Fruit fly (Drosophila melanogaster) whole organism, embryonic: ENCODE measurements around the gene Efr.

Experiments
- Ada2b ChIP-seq: fragments of 200-800 bp; sonication (Bioruptor generic); IDR thresholded peaks from 2 replicates; pipeline ENCODE4 v1.3.6; 2022; ENCODE audit warnings: missing biosample characterization, missing genetic modification characterization
- Antp ChIP-seq: fragments of 200-800 bp; sonication (Bioruptor generic); optimal IDR thresholded peaks from 3 replicates; lab custom pipeline; 2016; ENCODE audit warnings: missing biosample characterization, missing genetic modification characterization
- Atf-2 ChIP-seq: fragments of 200-800 bp; sonication (Bioruptor generic); optimal IDR thresholded peaks from 2 replicates; lab custom pipeline; 2016; ENCODE audit warnings: missing biosample characterization, missing genetic modification characterization
- Bteb2 ChIP-seq: fragments of 200-800 bp; sonication (Bioruptor generic); optimal IDR thresholded peaks from 2 replicates; lab custom pipeline; 2016; ENCODE audit warnings: missing biosample characterization, missing genetic modification characterization
- CG1024 ChIP-seq: fragments of 200-800 bp; sonication (Bioruptor generic); IDR thresholded peaks from 2 replicates; pipeline ENCODE4 v1.3.6; 2022; ENCODE audit warnings: missing biosample characterization, missing genetic modification characterization
- CG10462 ChIP-seq: fragments of 200-800 bp; sonication (Bioruptor generic); optimal IDR thresholded peaks from 2 replicates; lab custom pipeline; 2016; ENCODE audit warnings: missing biosample characterization, missing genetic modification characterization
- CG10959 ChIP-seq: fragments of 200-800 bp; sonication (Bioruptor generic); IDR thresholded peaks from 2 replicates; pipeline ENCODE4 v1.3.6; 2022; ENCODE audit warnings: missing biosample characterization, missing genetic modification characterization
- CG12659 ChIP-seq: fragments of 200-800 bp; sonication (Bioruptor generic); optimal IDR thresholded peaks from 3 replicates; lab custom pipeline; 2017; ENCODE audit warnings: mild to moderate bottlenecking, missing biosample characterization, missing genetic modification reagents, missing genetic modification characterization
- CG12744 ChIP-seq: fragments of 200-800 bp; sonication (Bioruptor generic); optimal IDR thresholded peaks from 2 replicates; lab custom pipeline; 2016; ENCODE audit warnings: missing biosample characterization, missing genetic modification characterization
- CG14014 ChIP-seq: fragments of 200-800 bp; sonication (Bioruptor generic); IDR thresholded peaks from 2 replicates; pipeline ENCODE4 v1.3.6; 2022; ENCODE audit warnings: missing biosample characterization, missing genetic modification characterization
- CG14860 ChIP-seq: fragments of 200-800 bp; sonication (Bioruptor generic); IDR thresholded peaks from 3 replicates; pipeline ENCODE4 v1.3.6; 2022; ENCODE audit warnings: missing biosample characterization, missing genetic modification characterization; ENCODE audit not compliant: partially characterized antibody
- CG17186 ChIP-seq: fragments of 200-800 bp; sonication (Bioruptor generic); optimal IDR thresholded peaks from 3 replicates; lab custom pipeline; 2017; ENCODE audit warnings: missing biosample characterization, missing genetic modification reagents, missing genetic modification characterization
- CG2875 ChIP-seq: fragments of 200-800 bp; sonication (Bioruptor generic); optimal IDR thresholded peaks from 2 replicates; lab custom pipeline; 2017; ENCODE audit warnings: missing biosample characterization, mild to moderate bottlenecking, missing genetic modification characterization, missing genetic modification reagents
- CG31388 ChIP-seq: fragments of 200-800 bp; sonication (Bioruptor generic); optimal IDR thresholded peaks from 2 replicates; lab custom pipeline; 2016; ENCODE audit warnings: missing biosample characterization, missing genetic modification characterization
- CG4404 ChIP-seq: fragments of 200-800 bp; sonication (Bioruptor generic); IDR thresholded peaks from 2 replicates; pipeline ENCODE4 v1.3.6; 2022; ENCODE audit warnings: missing biosample characterization, missing genetic modification characterization
- CG6254 ChIP-seq: fragments of 200-800 bp; sonication (Bioruptor generic); optimal IDR thresholded peaks from 3 replicates; lab custom pipeline; 2017; ENCODE audit warnings: mild to moderate bottlenecking, missing biosample characterization, missing genetic modification reagents, missing genetic modification characterization
- CG6854 ChIP-seq: fragments of 200-800 bp; sonication (Bioruptor generic); optimal IDR thresholded peaks from 3 replicates; lab custom pipeline; 2017; ENCODE audit warnings: missing biosample characterization, mild to moderate bottlenecking, missing genetic modification characterization
- CG7963 ChIP-seq: fragments of 200-800 bp; sonication (Bioruptor generic); IDR thresholded peaks from 3 replicates; pipeline ENCODE4 v1.3.6; 2022; ENCODE audit warnings: missing biosample characterization, missing genetic modification characterization; ENCODE audit not compliant: partially characterized antibody
- CG8924 ChIP-seq: fragments of 200-800 bp; optimal IDR thresholded peaks from 3 replicates; lab custom pipeline; 2019; ENCODE audit warnings: missing biosample characterization, mild to moderate bottlenecking, missing genetic modification characterization, moderate library complexity
- CG9215 ChIP-seq: fragments of 200-800 bp; sonication (Bioruptor generic); IDR thresholded peaks from 2 replicates; pipeline ENCODE4 v1.3.6; 2022; ENCODE audit warnings: missing biosample characterization, missing genetic modification characterization
- CHES-1-like ChIP-seq: fragments of 200-800 bp; sonication (Bioruptor generic); optimal IDR thresholded peaks from 2 replicates; lab custom pipeline; 2016; ENCODE audit warnings: missing biosample characterization, missing genetic modification characterization
- CrebB ChIP-seq: fragments of 200-800 bp; sonication (Bioruptor generic); optimal IDR thresholded peaks from 3 replicates; lab custom pipeline; 2018; ENCODE audit warnings: missing biosample characterization, mild to moderate bottlenecking, missing genetic modification characterization
- Dbx ChIP-seq: fragments of 200-800 bp; sonication (Bioruptor generic); IDR thresholded peaks from 3 replicates; pipeline ENCODE4 v1.3.6; 2022; ENCODE audit warnings: missing biosample characterization, missing genetic modification characterization
- Dfd ChIP-seq, 2 experiments: fragments of >200 bp; optimal IDR thresholded peaks; 2 replicates each; lab custom pipeline; 2017; ENCODE audit warnings: missing biosample characterization in 2 of 2, missing genetic modification characterization in 2 of 2
- Doc2 ChIP-seq: fragments of 200-800 bp; sonication (Bioruptor generic); IDR thresholded peaks from 2 replicates; pipeline ENCODE4 v1.3.6; 2022; ENCODE audit warnings: missing biosample characterization, missing genetic modification characterization
- Fer2 ChIP-seq: fragments of 200-800 bp; sonication (Bioruptor generic); optimal IDR thresholded peaks from 2 replicates; lab custom pipeline; 2018; ENCODE audit warnings: missing biosample characterization, mild to moderate bottlenecking, missing genetic modification characterization, moderate library complexity
- H15 ChIP-seq: fragments of 200-800 bp; sonication (Bioruptor generic); IDR thresholded peaks from 3 replicates; pipeline ENCODE4 v1.3.6; 2022; ENCODE audit warnings: missing biosample characterization, missing genetic modification characterization
- HLH4C ChIP-seq: fragments of 200-800 bp; sonication (Bioruptor generic); IDR thresholded peaks from 3 replicates; pipeline ENCODE4 v1.3.6; 2022; ENCODE audit warnings: missing biosample characterization, missing genetic modification characterization; ENCODE audit not compliant: partially characterized antibody
- Kr ChIP-seq: fragments of 200-800 bp; sonication (Bioruptor generic); optimal IDR thresholded peaks from 2 replicates; lab custom pipeline; 2017; ENCODE audit warnings: missing biosample characterization, mild to moderate bottlenecking, missing genetic modification characterization
- Oli ChIP-seq: fragments of 200-800 bp; sonication (Bioruptor generic); optimal IDR thresholded peaks from 2 replicates; lab custom pipeline; 2018; ENCODE audit warnings: missing biosample characterization, mild to moderate bottlenecking, missing genetic modification characterization, moderate library complexity
- Poxn ChIP-seq: fragments of 200-800 bp; sonication (Bioruptor generic); IDR thresholded peaks from 2 replicates; pipeline ENCODE4 v1.3.6; 2022; ENCODE audit warnings: missing biosample characterization, missing genetic modification characterization
- Sry-β ChIP-seq: fragments of 200-800 bp; sonication (Bioruptor generic); optimal IDR thresholded peaks from 2 replicates; lab custom pipeline; 2018; ENCODE audit warnings: missing biosample characterization, mild to moderate bottlenecking, missing genetic modification characterization, moderate library complexity
- Tbp ChIP-seq: fragments of >200 bp; optimal IDR thresholded peaks from 2 replicates; lab custom pipeline; 2018; ENCODE audit warnings: missing biosample characterization, missing genetic modification characterization
- abd-A ChIP-seq: fragments of 200-800 bp; sonication (Bioruptor generic); optimal IDR thresholded peaks from 3 replicates; lab custom pipeline; 2019; ENCODE audit warnings: missing biosample characterization, mild to moderate bottlenecking, missing genetic modification characterization, moderate library complexity
- ash1 ChIP-seq: fragments of 200-800 bp; sonication (Bioruptor generic); optimal IDR thresholded peaks from 2 replicates; lab custom pipeline; 2018; ENCODE audit warnings: missing biosample characterization, mild to moderate bottlenecking, missing genetic modification characterization
- ato ChIP-seq: fragments of 200-800 bp; sonication (Bioruptor generic); IDR thresholded peaks from 2 replicates; pipeline ENCODE4 v1.3.6; 2022; ENCODE audit warnings: missing biosample characterization, missing genetic modification characterization; ENCODE audit not compliant: partially characterized antibody
- fru ChIP-seq: fragments of >200 bp; optimal IDR thresholded peaks from 2 replicates; lab custom pipeline; 2017
- ftz-f1 ChIP-seq: fragments of 200-800 bp; sonication (Bioruptor generic); optimal IDR thresholded peaks from 2 replicates; lab custom pipeline; 2016; ENCODE audit warnings: missing biosample characterization, missing genetic modification characterization
- gce ChIP-seq: fragments of 200-800 bp; sonication (Bioruptor generic); IDR thresholded peaks from 3 replicates; pipeline ENCODE4 v1.3.6; 2022; ENCODE audit warnings: missing biosample characterization, missing genetic modification characterization
- gfzf ChIP-seq: fragments of 200-800 bp; sonication (Bioruptor generic); optimal IDR thresholded peaks from 2 replicates; lab custom pipeline; 2016; ENCODE audit warnings: missing biosample characterization, mild to moderate bottlenecking, missing genetic modification characterization, moderate library complexity
- grn ChIP-seq: fragments of 200-800 bp; sonication (Bioruptor generic); optimal IDR thresholded peaks from 3 replicates; lab custom pipeline; 2017; ENCODE audit warnings: missing biosample characterization, missing genetic modification characterization
- her ChIP-seq: fragments of 200-800 bp; sonication (Bioruptor generic); optimal IDR thresholded peaks from 2 replicates; lab custom pipeline; 2016; ENCODE audit warnings: missing biosample characterization, missing genetic modification characterization
- maf-S ChIP-seq: fragments of 200-800 bp; sonication (Bioruptor generic); optimal IDR thresholded peaks from 2 replicates; lab custom pipeline; 2016; ENCODE audit warnings: missing biosample characterization, missing genetic modification characterization
- nom ChIP-seq: fragments of 200-800 bp; sonication (Bioruptor generic); optimal IDR thresholded peaks from 2 replicates; lab custom pipeline; 2017; ENCODE audit warnings: missing biosample characterization, missing genetic modification characterization, mild to moderate bottlenecking, moderate library complexity, missing genetic modification reagents
- odd ChIP-seq: fragments of 200-800 bp; sonication (Bioruptor generic); optimal IDR thresholded peaks from 2 replicates; lab custom pipeline; 2017; ENCODE audit warnings: missing biosample characterization, mild to moderate bottlenecking, missing genetic modification characterization
- otp ChIP-seq: fragments of 200-800 bp; sonication (Bioruptor generic); IDR thresholded peaks from 3 replicates; pipeline ENCODE4, ENCODE4 v1.3.6; 2022; ENCODE audit warnings: missing biosample characterization, missing genetic modification characterization
- pan ChIP-seq, 4 experiments: fragments of >200 bp in 3 of 4; fragments of 200-800 bp in 1 of 4; sonication (Bioruptor generic) in 1 of 4; optimal IDR thresholded peaks in 3 of 4; IDR thresholded peaks in 1 of 4; 2 replicates each; pipeline versions ENCODE4 v1.3.6 to Lab custom; 2017 to 2022; ENCODE audit warnings: missing biosample characterization in 2 of 4, missing genetic modification characterization in 2 of 4, mixed read lengths in 1 of 4
- pros ChIP-seq: fragments of 200-800 bp; sonication (Bioruptor generic); optimal IDR thresholded peaks from 3 replicates; lab custom pipeline; 2019; ENCODE audit warnings: missing biosample characterization, mild to moderate bottlenecking, missing genetic modification characterization, moderate library complexity
- salm ChIP-seq: fragments of 200-800 bp; sonication (Bioruptor generic); optimal IDR thresholded peaks from 2 replicates; lab custom pipeline; 2018; ENCODE audit warnings: missing biosample characterization, mild to moderate bottlenecking, missing genetic modification characterization
- trem ChIP-seq: fragments of 200-800 bp; optimal IDR thresholded peaks from 3 replicates; lab custom pipeline; 2019; ENCODE audit warnings: missing biosample characterization, mild to moderate bottlenecking, missing genetic modification characterization, moderate library complexity
- wor ChIP-seq: fragments of 200-800 bp; sonication (Bioruptor generic); IDR thresholded peaks from 2 replicates; pipeline ENCODE4 v1.3.6; 2022; ENCODE audit warnings: missing biosample characterization, missing genetic modification characterization

The Efr gene

dm6 chrX:6265456-6265877, 45.7 kb downstream of the Efr start (continued):
- peak; percentile 88 for TF ChIP-seq trem (tag; lab: Kevin White, UChicago)
- no peak for TF ChIP-seq pros (GFP tag; lab: Kevin White, UChicago)
- TF ChIP-seq nom = peak; percentile 54
- no peak for TF ChIP-seq Dfd (GFP tag; optimal IDR thresholded peaks at IDR 0.05; lab: Kevin White, UChicago)
- peak; percentile 43 for TF ChIP-seq grn (GFP tag; lab: Kevin White, UChicago)
- TF ChIP-seq Sry-β (GFP tag; lab: Kevin White, UChicago) = peak; percentile 62
- TF ChIP-seq CG17186 (GFP tag; lab: Kevin White, UChicago) = peak; percentile 87
- peak; percentile 52; the same call in 2 of the 3 replicates for TF ChIP-seq CG14860
- no peak for TF ChIP-seq Kr (GFP tag; lab: Kevin White, UChicago)
- TF ChIP-seq pan (optimal IDR thresholded peaks at IDR 0.05; lab: Kevin White, UChicago) = no peak
- peak in 1 of 2 experiments; percentile 95 for TF ChIP-seq pan (GFP tag; optimal IDR thresholded peaks at IDR 0.05 in 1 of 2, IDR thresholded peaks at IDR 0.05 in 1 of 2)
- TF ChIP-seq Ada2b (GFP tag; lab: Robert Waterston, UW) = peak; percentile 93
- TF ChIP-seq abd-A (tag; lab: Kevin White, UChicago) = peak; percentile 31
- peak; percentile 84 for TF ChIP-seq CG12744 (GFP tag; lab: Kevin White, UChicago)
- TF ChIP-seq Tbp = no peak
- peak; percentile 95 for TF ChIP-seq odd (GFP tag; lab: Kevin White, UChicago)
- peak; percentile 91 for TF ChIP-seq H15 (GFP tag; lab: Robert Waterston, UW)
- TF ChIP-seq HLH4C = no peak; the same call in 2 of the 3 replicates
- TF ChIP-seq CG9215 = peak; percentile 88
- TF ChIP-seq Doc2 (GFP tag; lab: Robert Waterston, UW) = peak; percentile 79
- TF ChIP-seq otp (GFP tag; lab: Robert Waterston, UW) = peak; percentile 91
- peak; percentile 97 for TF ChIP-seq CG12659 (GFP tag; lab: Kevin White, UChicago)
- TF ChIP-seq CG10959 (GFP tag; lab: Robert Waterston, UW) = peak; percentile 90
- TF ChIP-seq CG10462 (GFP tag; lab: Kevin White, UChicago) = peak; percentile 92
- TF ChIP-seq maf-S (GFP tag; lab: Kevin White, UChicago) = peak; percentile 94
- TF ChIP-seq CG1024 (GFP tag; lab: Robert Waterston, UW) = peak; percentile 88
- peak; percentile 94 for TF ChIP-seq Bteb2 (GFP tag; lab: Kevin White, UChicago)
- TF ChIP-seq CG7963 (GFP tag; lab: Robert Waterston, UW) = no peak
- TF ChIP-seq CG2875 (GFP tag; lab: Kevin White, UChicago) = peak; percentile 97
- no peak for TF ChIP-seq ash1 (GFP tag; lab: Kevin White, UChicago)
- TF ChIP-seq fru (lab: Kevin White, UChicago) = no peak
- TF ChIP-seq Poxn (GFP tag; lab: Robert Waterston, UW) = no peak
- peak; percentile 87 for TF ChIP-seq CrebB (tag; lab: Kevin White, UChicago)
- peak; percentile 96 for TF ChIP-seq Atf-2 (GFP tag; lab: Kevin White, UChicago)
- TF ChIP-seq Antp (GFP tag; lab: Kevin White, UChicago) = peak; percentile 96
- peak; percentile 4 for TF ChIP-seq gfzf
- no peak for TF ChIP-seq ftz-f1 (GFP tag; lab: Kevin White, UChicago)
- TF ChIP-seq wor (GFP tag; lab: Robert Waterston, UW) = peak; percentile 96
- TF ChIP-seq CG6854 = peak; percentile 92
- peak; percentile 90 for TF ChIP-seq CG31388 (GFP tag; lab: Kevin White, UChicago)
- TF ChIP-seq Fer2 (tag; lab: Kevin White, UChicago) = peak; percentile 84
- TF ChIP-seq ato = no peak
- peak; percentile 99 for TF ChIP-seq Oli (tag; lab: Kevin White, UChicago)
- TF ChIP-seq CHES-1-like (GFP tag; lab: Kevin White, UChicago) = peak; percentile 91
- peak; percentile 87 for TF ChIP-seq Dbx (GFP tag; lab: Robert Waterston, UW)
- peak; percentile 83 for TF ChIP-seq CG4404 (GFP tag; lab: Robert Waterston, UW)
- TF ChIP-seq her = peak; percentile 91
- peak; percentile 89 for TF ChIP-seq gce (GFP tag; lab: Robert Waterston, UW)
- peak; percentile 97 for TF ChIP-seq salm (tag; lab: Kevin White, UChicago)
- TF ChIP-seq CG14014 = peak; percentile 91
- TF ChIP-seq CG8924 (tag; lab: Kevin White, UChicago) = peak; percentile 97
- TF ChIP-seq CG6254 (GFP tag; lab: Kevin White, UChicago) = peak; percentile 89
